Fruit fly (Drosophila melanogaster) whole organism, adult: ENCODE measurements around the gene spdi.

Experiments used
- CG11617 ChIP-seq: fragments of 200-800 bp; sonication (Bioruptor generic); optimal IDR thresholded peaks from 2 replicates; lab custom pipeline; 2017; ENCODE audit warnings: mild to moderate bottlenecking, missing biosample characterization, missing genetic modification reagents, missing genetic modification characterization
- CG12768 ChIP-seq: fragments of 200-800 bp; sonication (Bioruptor generic); optimal IDR thresholded peaks from 2 replicates; lab custom pipeline; 2017; ENCODE audit warnings: missing biosample characterization, missing genetic modification characterization, mild to moderate bottlenecking, moderate library complexity, missing genetic modification reagents
- CG14711 ChIP-seq: fragments of 200-800 bp; sonication (Bioruptor generic); optimal IDR thresholded peaks from 2 replicates; lab custom pipeline; 2018; ENCODE audit warnings: missing biosample characterization, mild to moderate bottlenecking, missing genetic modification characterization, moderate library complexity
- CG1620 ChIP-seq: fragments of 200-800 bp; sonication (Bioruptor generic); optimal IDR thresholded peaks from 2 replicates; lab custom pipeline; 2016; ENCODE audit warnings: missing biosample characterization, missing genetic modification characterization
- CG33017 ChIP-seq: fragments of 200-800 bp; sonication (Bioruptor generic); optimal IDR thresholded peaks from 2 replicates; lab custom pipeline; 2018; ENCODE audit warnings: missing biosample characterization, mild to moderate bottlenecking, missing genetic modification characterization, moderate library complexity
- CG5204 ChIP-seq: fragments of 200-800 bp; sonication (Bioruptor generic); optimal IDR thresholded peaks from 2 replicates; lab custom pipeline; 2016; ENCODE audit warnings: missing biosample characterization, missing genetic modification characterization
- CG7045 ChIP-seq: fragments of 200-800 bp; sonication (Bioruptor generic); optimal IDR thresholded peaks from 2 replicates; lab custom pipeline; 2017; ENCODE audit warnings: missing biosample characterization, mild to moderate bottlenecking, missing genetic modification characterization
- CG7101 ChIP-seq: fragments of 200-800 bp; sonication (Bioruptor generic); optimal IDR thresholded peaks from 2 replicates; lab custom pipeline; 2018; ENCODE audit warnings: missing biosample characterization, mild to moderate bottlenecking, missing genetic modification characterization, moderate library complexity
- Clk ChIP-seq: fragments of 200-800 bp; sonication (Bioruptor generic); optimal IDR thresholded peaks from 2 replicates; lab custom pipeline; 2017; ENCODE audit warnings: missing biosample characterization, missing genetic modification characterization
- Crg-1 ChIP-seq: fragments of 200-800 bp; sonication (Bioruptor generic); optimal IDR thresholded peaks from 2 replicates; lab custom pipeline; 2016; ENCODE audit warnings: missing biosample characterization, missing genetic modification characterization
- Hr96 ChIP-seq: fragments of 200-800 bp; sonication (Bioruptor generic); optimal IDR thresholded peaks from 2 replicates; lab custom pipeline; 2016; ENCODE audit warnings: missing biosample characterization, missing genetic modification characterization
- Mnt ChIP-seq: fragments of 200-800 bp; sonication (Bioruptor generic); optimal IDR thresholded peaks from 2 replicates; lab custom pipeline; 2016; ENCODE audit warnings: missing biosample characterization, mild to moderate bottlenecking, missing genetic modification characterization
- bab1 ChIP-seq: fragments of 200-800 bp; sonication (Bioruptor generic); optimal IDR thresholded peaks from 3 replicates; lab custom pipeline; 2019; ENCODE audit warnings: missing biosample characterization, mild to moderate bottlenecking, missing genetic modification characterization, moderate library complexity
- cic ChIP-seq: fragments of 200-800 bp; sonication (Bioruptor generic); optimal IDR thresholded peaks from 2 replicates; lab custom pipeline; 2017; ENCODE audit warnings: missing biosample characterization, mild to moderate bottlenecking, missing genetic modification characterization, moderate library complexity
- cnc ChIP-seq, 2 experiments: fragments of >200 bp; optimal IDR thresholded peaks; 2 replicates each; lab custom pipeline; 2017
- kay ChIP-seq: fragments of 200-800 bp; sonication (Bioruptor generic); peaks from one replicate; lab custom pipeline; 2016; ENCODE audit warnings: missing biosample characterization, missing genetic modification characterization, borderline replicate concordance
- ovo ChIP-seq: fragments of 200-800 bp; sonication (Bioruptor generic); optimal IDR thresholded peaks from 2 replicates; lab custom pipeline; 2016; ENCODE audit warnings: missing biosample characterization, missing genetic modification characterization
- pad ChIP-seq: fragments of 200-800 bp; sonication (Bioruptor generic); optimal IDR thresholded peaks from 3 replicates; lab custom pipeline; 2017; ENCODE audit warnings: missing biosample characterization, missing genetic modification characterization, mild to moderate bottlenecking, moderate library complexity, missing genetic modification reagents
- tj ChIP-seq: fragments of 200-800 bp; sonication (Bioruptor generic); optimal IDR thresholded peaks from 3 replicates; lab custom pipeline; 2017; ENCODE audit warnings: missing biosample characterization, mild to moderate bottlenecking, missing genetic modification characterization, moderate library complexity
- toe ChIP-seq: fragments of 200-800 bp; sonication (Bioruptor generic); optimal IDR thresholded peaks from 2 replicates; lab custom pipeline; 2016; ENCODE audit warnings: missing biosample characterization, missing genetic modification characterization

spdi gene

dm6 chrX:625157-625627 lies 5.2 kb upstream of the spdi start, which contains the start of the genes CG13364 and Hinfp:
Gene CG13364, minus strand, starts transcription at chrX:625203.
Gene Hinfp, plus strand, starts transcription at chrX:625542.
- TF ChIP-seq cnc (optimal IDR thresholded peaks at IDR 0.05; lab: Kevin White, UChicago): no peak
- TF ChIP-seq Mnt (GFP tag; lab: Kevin White, UChicago): peak; percentile 77
- no peak for TF ChIP-seq CG7101 (tag; lab: Kevin White, UChicago)
- TF ChIP-seq ovo (GFP tag; lab: Kevin White, UChicago): no peak
- TF ChIP-seq bab1: peak; percentile 12
- TF ChIP-seq toe (GFP tag; lab: Kevin White, UChicago): no peak

- TF ChIP-seq CG5204 (GFP tag; lab: Kevin White, UChicago) (no peak), kay (GFP tag; lab: Kevin White, UChicago) (no peak), Hr96 (GFP tag; lab: Kevin White, UChicago) (no peak), CG7045 (GFP tag; lab: Kevin White, UChicago) (no peak), CG11617 (no peak), CG14711 (no peak)
Measured at dm6 chrX:623357-623756, 3.4 kb upstream of the spdi start, which contains the start of gene CG13369. Gene CG13369, plus strand, starts transcription at chrX:623468.

- no peak for TF ChIP-seq CG5204 (GFP tag; lab: Kevin White, UChicago)
- peak; percentile 69 for TF ChIP-seq toe (GFP tag; lab: Kevin White, UChicago)
- no peak for TF ChIP-seq kay (GFP tag; lab: Kevin White, UChicago)
- TF ChIP-seq CG7045 (GFP tag; lab: Kevin White, UChicago): peak; percentile 48
- peak; percentile 41 for TF ChIP-seq tj
- TF ChIP-seq CG1620 (GFP tag; lab: Kevin White, UChicago): peak; percentile 83
- TF ChIP-seq CG12768 (GFP tag; lab: Kevin White, UChicago): peak; percentile 1
- no peak for TF ChIP-seq cic (GFP tag; lab: Kevin White, UChicago)
- TF ChIP-seq bab1: peak; percentile 47
- TF ChIP-seq Crg-1 (GFP tag; lab: Kevin White, UChicago): peak; percentile 69
- TF ChIP-seq Mnt (GFP tag; lab: Kevin White, UChicago): peak; percentile 71
- peak; percentile 60 for TF ChIP-seq ovo (GFP tag; lab: Kevin White, UChicago)
- peak; percentile 78 for TF ChIP-seq CG11617
- peak; percentile 49 for TF ChIP-seq CG7101 (tag; lab: Kevin White, UChicago)
- TF ChIP-seq Clk: no peak
- peak; percentile 38 for TF ChIP-seq pad (GFP tag; lab: Kevin White, UChicago)
- TF ChIP-seq Hr96 (GFP tag; lab: Kevin White, UChicago): no peak
- peak; percentile 15 for TF ChIP-seq CG14711
- TF ChIP-seq cnc (optimal IDR thresholded peaks at IDR 0.05; lab: Kevin White, UChicago): no peak
Measured at dm6 chrX:621132-621555, 1.1 kb upstream of the spdi start, which contains the start of the genes CG13365 and Vsp37A. Gene CG13365, minus strand, starts transcription at chrX:621215. Gene Vsp37A, plus strand, starts transcription at chrX:621530.

- TF ChIP-seq ovo (GFP tag; lab: Kevin White, UChicago): peak; percentile 82
- peak; percentile 94 for TF ChIP-seq pad (GFP tag; lab: Kevin White, UChicago)
- TF ChIP-seq CG12768 (GFP tag; lab: Kevin White, UChicago): no peak
Measured at dm6 chrX:619220-620101, 534 bp downstream of the spdi start.

- TF ChIP-seq tj (no peak), Mnt (GFP tag; lab: Kevin White, UChicago) (no peak), ovo (GFP tag; lab: Kevin White, UChicago) (peak; percentile 66), CG1620 (GFP tag; lab: Kevin White, UChicago) (no peak), CG14711 (no peak), toe (GFP tag; lab: Kevin White, UChicago) (no peak), Crg-1 (GFP tag; lab: Kevin White, UChicago) (no peak), CG33017 (tag; lab: Kevin White, UChicago) (no peak), CG11617 (no peak), Clk (no peak), bab1 (peak; percentile 27), cnc (optimal IDR thresholded peaks at IDR 0.05; lab: Kevin White, UChicago) (no peak)
Measured at dm6 chrX:618583-618982, 1.4 kb downstream of the spdi start.

dm6 chrX:617477-617795 lies 2.6 kb downstream of the spdi start:
- TF ChIP-seq toe (GFP tag; lab: Kevin White, UChicago) (no peak), cic (GFP tag; lab: Kevin White, UChicago) (no peak), CG33017 (tag; lab: Kevin White, UChicago) (no peak), Hr96 (GFP tag; lab: Kevin White, UChicago) (no peak), kay (GFP tag; lab: Kevin White, UChicago) (no peak), CG11617 (no peak), CG14711 (no peak), bab1 (peak; percentile 28), CG5204 (GFP tag; lab: Kevin White, UChicago) (no peak), tj (peak; percentile 19), Mnt (GFP tag; lab: Kevin White, UChicago) (peak; percentile 2), CG1620 (GFP tag; lab: Kevin White, UChicago) (peak; percentile 24), Clk (no peak), Crg-1 (GFP tag; lab: Kevin White, UChicago) (peak; percentile 47), ovo (GFP tag; lab: Kevin White, UChicago) (no peak), pad (GFP tag; lab: Kevin White, UChicago) (no peak), cnc (optimal IDR thresholded peaks at IDR 0.05; lab: Kevin White, UChicago) (no peak), CG7045 (GFP tag; lab: Kevin White, UChicago) (no peak), CG7101 (tag; lab: Kevin White, UChicago) (no peak)
